Fruit fly (Drosophila melanogaster) Kc167 (cell line): ENCODE measurements around the gene PyK.

Source experiments
- Myc ChIP-seq: fragments of >200 bp; optimal IDR thresholded peaks from 2 replicates; lab custom pipeline; 2017; ENCODE audit warnings: missing external identifiers
- Sin3A ChIP-seq: fragments of >200 bp; optimal IDR thresholded peaks from 2 replicates; lab custom pipeline; 2018; ENCODE audit warnings: missing external identifiers
- h ChIP-seq: fragments of >200 bp; optimal IDR thresholded peaks from 3 replicates; lab custom pipeline; 2018; ENCODE audit warnings: missing external identifiers
- insv ChIP-seq: fragments of >200 bp; optimal IDR thresholded peaks from 3 replicates; lab custom pipeline; 2018; ENCODE audit warnings: missing external identifiers
- psq ChIP-seq: fragments of >200 bp; optimal IDR thresholded peaks from 2 replicates; lab custom pipeline; 2017; ENCODE audit warnings: missing external identifiers

dm6 chr3R:22411879-22412587 lies 44.7 kb downstream of the PyK start:
- TF ChIP-seq h (lab: Kevin White, UChicago) (no peak), Myc (lab: Kevin White, UChicago) (no peak), insv (no peak), psq (lab: Kevin White, UChicago) (no peak), Sin3A (lab: Kevin White, UChicago) (no peak)
